Fruit fly (Drosophila melanogaster): ENCODE results near the gene CG31915.

Gene CG31915

DNA sequence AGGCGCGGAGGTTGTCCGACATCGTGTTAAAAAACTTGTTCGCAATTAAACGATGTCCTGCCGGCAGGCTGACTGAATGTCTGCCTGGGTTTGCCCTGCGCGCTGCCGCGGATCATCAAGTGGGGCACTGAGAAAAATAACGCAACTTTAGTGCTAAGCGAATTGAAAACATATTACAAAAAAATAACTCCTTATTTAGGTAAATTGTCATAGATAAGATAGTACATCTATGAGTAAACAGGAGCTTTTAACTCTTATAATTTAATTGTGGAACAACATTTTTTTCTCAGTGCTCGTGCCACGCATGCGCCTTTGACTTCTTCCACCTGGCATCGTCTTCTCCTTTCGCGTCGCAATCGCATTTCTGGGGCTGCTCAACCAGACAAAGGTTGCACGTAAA is 48.0 kb upstream of the CG31915 start (continued):
- TF ChIP-seq CG17186 (GFP tag; optimal IDR thresholded peaks at IDR 0.05) (no peak), CG17829 (tag; optimal IDR thresholded peaks at IDR 0.05) (peak; percentile 28), CG1647 (GFP tag; optimal IDR thresholded peaks at IDR 0.05) (no peak), CG11560 (tag; IDR thresholded peaks at IDR 0.05) (no peak), tgo (GFP tag; IDR thresholded peaks at IDR 0.05) (no peak), en (GFP tag; optimal IDR thresholded peaks at IDR 0.05) (no peak), CG12744 (GFP tag; optimal IDR thresholded peaks at IDR 0.05) (no peak), zen (tag; optimal IDR thresholded peaks at IDR 0.05) (peak; percentile 49), CG16779 (GFP tag; IDR thresholded peaks at IDR 0.05) (no peak), CG5180 (GFP tag; optimal IDR thresholded peaks at IDR 0.05) (no peak), CG11398 (GFP tag; optimal IDR thresholded peaks at IDR 0.05) (no peak), CG6689 (GFP tag; IDR thresholded peaks at IDR 0.05) (0 out of 2 replicates have a peak, but pooled peaks have one; percentile 20), sens (GFP tag) (peak; percentile 56), CG9817 (tag; optimal IDR thresholded peaks at IDR 0.05) (no peak), eyg (GFP tag; optimal IDR thresholded peaks at IDR 0.05) (no peak), CG17361 (GFP tag; IDR thresholded peaks at IDR 0.05) (no peak), CG4854 (GFP tag; optimal IDR thresholded peaks at IDR 0.05) (no peak), Nf-YB (GFP tag; optimal IDR thresholded peaks at IDR 0.05) (no peak), CG42726 (GFP tag; IDR thresholded peaks at IDR 0.05; ENCODE audit: partially characterized antibody) (no peak), CG9609 (GFP tag; optimal IDR thresholded peaks at IDR 0.05) (no peak), CG15696 (tag; optimal IDR thresholded peaks at IDR 0.05) (peak; percentile 35), vfl (GFP tag; optimal IDR thresholded peaks at IDR 0.05) (no peak), jumu (GFP tag; optimal IDR thresholded peaks at IDR 0.05) (no peak), CG16863 (GFP tag; optimal IDR thresholded peaks at IDR 0.05) (no peak), CG10979 (tag; optimal IDR thresholded peaks at IDR 0.05) (peak; percentile 30), jing (GFP tag; optimal IDR thresholded peaks at IDR 0.05) (no peak), CG8944 (GFP tag; optimal IDR thresholded peaks at IDR 0.05) (no peak), CG15479 (GFP tag; optimal IDR thresholded peaks at IDR 0.05) (no peak), CG4282 (GFP tag; optimal IDR thresholded peaks at IDR 0.05) (no peak), CG14860 (GFP tag; IDR thresholded peaks at IDR 0.05; ENCODE audit: partially characterized antibody) (no peak), dan (GFP tag; IDR thresholded peaks at IDR 0.05) (0 out of 2 replicates have a peak, but pooled peaks have one; percentile 20), gem (tag; optimal IDR thresholded peaks at IDR 0.05) (peak; percentile 28), E2f1 (GFP tag; IDR thresholded peaks at IDR 0.05) (no peak), cato (GFP tag; optimal IDR thresholded peaks at IDR 0.05; ENCODE audit: borderline replicate concordance) (no peak), CkIIα-i1 (GFP tag; IDR thresholded peaks at IDR 0.05) (no peak), CG6175 (GFP tag; IDR thresholded peaks at IDR 0.05) (no peak), Mes4 (GFP tag; optimal IDR thresholded peaks at IDR 0.05) (no peak), Stat92E (GFP tag; optimal IDR thresholded peaks at IDR 0.05) (no peak), Vsx1 (GFP tag; optimal IDR thresholded peaks at IDR 0.05) (no peak), stc (GFP tag; IDR thresholded peaks at IDR 0.05) (0 out of 2 replicates have a peak, but pooled peaks have one; percentile 11), unc-4 (GFP tag; IDR thresholded peaks at IDR 0.05; ENCODE audit: partially characterized antibody) (no peak), Hr3 (GFP tag; optimal IDR thresholded peaks at IDR 0.05) (no peak), CG18619 (GFP tag; optimal IDR thresholded peaks at IDR 0.05) (no peak), CG2116 (GFP tag; optimal IDR thresholded peaks at IDR 0.05) (no peak), aop (GFP tag; IDR thresholded peaks at IDR 0.05) (no peak), p53 (GFP tag; optimal IDR thresholded peaks at IDR 0.05) (no peak), Sox100B (GFP tag; optimal IDR thresholded peaks at IDR 0.05) (no peak), Spps (tag; optimal IDR thresholded peaks at IDR 0.05) (no peak), Abd-B (GFP tag; optimal IDR thresholded peaks at IDR 0.05) (no peak), hbn (GFP tag; IDR thresholded peaks at IDR 0.05; ENCODE audit: partially characterized antibody) (no peak), CG1603 (tag; optimal IDR thresholded peaks at IDR 0.05) (peak; percentile 23)
